Worm (Caenorhabditis elegans) whole organism, L4 larva: ENCODE data around the gene prk-1.

ENCODE experiments used
- ceh-32 ChIP-seq: sonication (generic microtip); optimal IDR thresholded peaks from 2 replicates; lab custom pipeline; 2016; ENCODE audit warnings: mild to moderate bottlenecking, missing genetic modification characterization, missing compliant biosample characterization; ENCODE audit not compliant: poor library complexity
- hif-1 ChIP-seq, 2 experiments: sonication (generic microtip); optimal IDR thresholded peaks; 2 replicates each; lab custom pipeline; 2016 to 2017; ENCODE audit warnings: missing compliant biosample characterization in 2 of 2, missing genetic modification characterization in 2 of 2, missing genetic modification reagents in 2 of 2, missing genotype in 2 of 2, mild to moderate bottlenecking in 1 of 2
- mdl-1 ChIP-seq, 2 experiments: fragments of 150-350 bp in 1 of 2; sonication (generic microtip) in 1 of 2; optimal IDR thresholded peaks; 2 replicates each; lab custom pipeline; 2014 to 2017; ENCODE audit warnings: missing biosample characterization in 2 of 2, missing genetic modification characterization in 2 of 2
- nhr-11 ChIP-seq: fragments of 150-350 bp; optimal IDR thresholded peaks from 2 replicates; lab custom pipeline; 2014; ENCODE audit warnings: missing biosample characterization, missing genetic modification characterization
- nhr-28 ChIP-seq: fragments of 150-350 bp; optimal IDR thresholded peaks from 2 replicates; lab custom pipeline; 2014; ENCODE audit warnings: missing biosample characterization, missing genetic modification characterization
- pha-4 ChIP-seq, 2 experiments: fragments of 150-350 bp in 1 of 2; fragments of 200-800 bp in 1 of 2; sonication (Bioruptor generic) in 1 of 2; IDR thresholded peaks in 1 of 2; optimal IDR thresholded peaks in 1 of 2; 2 replicates each; pipeline versions ENCODE4 v1.3.6 to Lab custom; 2014 to 2022; ENCODE audit warnings: missing genetic modification characterization in 2 of 2, missing genetic modification reagents in 2 of 2, missing biosample characterization in 1 of 2, missing compliant biosample characterization in 1 of 2
- unc-130 ChIP-seq: sonication (generic microtip); optimal IDR thresholded peaks from 2 replicates; lab custom pipeline; 2016; ENCODE audit warnings: missing genetic modification reagents, missing genetic modification characterization, missing compliant biosample characterization
- zfp-2 ChIP-seq: sonication (generic microtip); optimal IDR thresholded peaks from 2 replicates; lab custom pipeline; 2016; ENCODE audit warnings: mild to moderate bottlenecking, missing genetic modification characterization, missing compliant biosample characterization

DNA sequence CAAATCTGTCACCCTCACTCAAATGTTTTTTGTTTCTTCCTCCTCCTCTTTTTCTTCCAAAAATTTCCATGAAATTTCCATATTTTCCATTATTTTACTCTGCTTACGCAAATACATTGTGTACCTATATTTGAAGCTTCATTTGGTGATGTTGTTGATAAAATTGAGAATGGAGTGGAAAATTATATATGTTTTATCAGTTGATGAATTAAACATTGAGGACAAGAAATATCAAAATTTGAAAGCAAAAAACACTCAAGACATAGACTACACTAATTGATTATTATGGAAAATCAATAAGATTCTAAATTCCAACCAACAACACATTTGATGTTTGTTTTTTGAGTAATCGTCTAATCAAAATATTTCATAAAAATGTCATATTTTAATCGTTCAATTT is 767 bp upstream of the prk-1 start:
- TF ChIP-seq nhr-28 (tag; lab: Kevin White, UChicago) (peak; percentile 51), nhr-11 (tag; lab: Kevin White, UChicago) (no peak), pha-4 (GFP tag; IDR thresholded peaks at IDR 0.05; lab: Robert Waterston, UW) (no peak), pha-4 (tag; optimal IDR thresholded peaks at IDR 0.05; lab: Kevin White, UChicago) (no peak), ceh-32 (tag; lab: Kevin White, UChicago) (no peak), unc-130 (GFP tag; lab: Kevin White, UChicago) (no peak), zfp-2 (tag; lab: Kevin White, UChicago) (no peak), mdl-1 (tag; optimal IDR thresholded peaks at IDR 0.05; lab: Kevin White, UChicago) (no peak), hif-1 (tag; optimal IDR thresholded peaks at IDR 0.05; lab: Kevin White, UChicago) (no peak)
